Worm (Caenorhabditis elegans): ENCODE measurements around the gene T06E8.8.
A peak's percentile ranks its signal among the peaks of the same experiment; 100 is the strongest.

DNA sequence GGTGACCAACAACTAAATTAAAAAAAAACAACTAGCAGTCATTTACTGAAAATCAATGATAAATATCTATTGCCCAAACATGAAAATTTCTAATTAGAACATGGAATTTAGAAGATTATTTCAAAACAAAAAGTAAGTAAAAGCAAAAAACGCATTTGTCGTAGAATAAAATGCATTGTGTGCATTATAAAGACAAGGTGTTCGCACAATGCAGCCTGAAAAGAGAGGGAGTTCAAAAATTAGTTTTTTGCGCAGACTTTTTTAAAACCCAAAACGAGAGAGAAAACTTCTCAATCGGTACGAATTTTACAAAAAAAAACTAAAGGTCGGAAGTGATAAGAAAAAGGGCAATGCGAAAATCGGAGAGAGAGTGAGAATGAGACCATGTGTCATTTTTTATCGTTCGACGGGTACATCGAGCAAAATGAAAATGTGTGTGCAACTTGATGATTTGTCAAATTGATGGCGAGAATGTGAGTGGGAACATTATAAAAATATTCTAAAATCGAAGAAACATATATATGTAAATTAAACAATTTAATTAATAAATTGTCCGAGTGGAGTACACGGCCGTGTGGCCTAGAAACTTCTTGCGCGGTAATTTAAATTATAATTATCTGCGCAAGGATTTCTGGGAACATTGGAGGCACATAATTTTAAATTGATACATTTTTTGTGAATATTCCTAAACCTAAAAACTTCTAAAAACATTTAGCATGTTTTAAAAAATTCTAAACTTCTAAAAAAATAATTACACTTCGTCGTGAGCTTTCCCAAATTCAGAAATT is 12.0 kb upstream of the T06E8.8 start:
- TF ChIP-seq klf-2 (GFP tag; conservative IDR thresholded peaks at IDR 0.05), result no peak
- TF ChIP-seq T22C8.4 (GFP tag; IDR thresholded peaks at IDR 0.05), result no peak
- 0 out of 2 replicates have a peak, but pooled peaks have one; percentile 29 for TF ChIP-seq ztf-23 (GFP tag; IDR thresholded peaks at IDR 0.05)
- TF ChIP-seq flt-1 (GFP tag; IDR thresholded peaks at IDR 0.05), result no peak
- TF ChIP-seq tab-1 (GFP tag; IDR thresholded peaks at IDR 0.05), result no peak
- TF ChIP-seq med-1 (GFP tag; optimal IDR thresholded peaks at IDR 0.05; ENCODE audit: insufficient read depth), result no peak
- no peak for TF ChIP-seq ztf-29 (GFP tag; IDR thresholded peaks at IDR 0.05)

Data from whole organism, midembryonic.